Fruit fly (Drosophila melanogaster): ENCODE data around the gene CG13144.

Gene CG13144

DNA sequence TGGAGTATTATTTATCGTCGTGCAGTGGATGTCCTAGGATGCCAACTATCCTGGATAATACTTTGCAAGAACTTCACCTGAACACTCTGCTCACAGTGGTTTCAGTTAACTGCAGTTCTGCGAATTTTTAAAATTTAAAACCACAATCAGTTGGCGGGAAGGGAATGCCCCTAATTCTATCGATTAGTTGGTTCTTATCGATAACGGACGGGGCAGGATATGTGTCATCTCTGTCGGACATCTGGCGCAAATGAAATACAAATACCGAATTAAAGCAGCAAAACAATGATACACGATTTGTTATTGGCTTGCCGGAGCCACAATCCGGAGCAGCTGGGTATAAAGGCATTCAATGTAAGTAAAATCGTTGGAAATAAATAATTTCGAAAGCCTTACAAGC lies 8.2 kb downstream of the CG13144 start, which contains the start of gene Grip75:
Gene Grip75 (plus strand): TSS at position 223 of the 400 bp plus-strand sequence.
- no peak for TF ChIP-seq OdsH (GFP tag; optimal IDR thresholded peaks at IDR 0.05)
- TF ChIP-seq jim (GFP tag; optimal IDR thresholded peaks at IDR 0.05) = no peak
- no peak for TF ChIP-seq foxo (GFP tag; optimal IDR thresholded peaks at IDR 0.05)
- no peak for TF ChIP-seq Mio (GFP tag; optimal IDR thresholded peaks at IDR 0.05)
- no peak for TF ChIP-seq usp (GFP tag; optimal IDR thresholded peaks at IDR 0.05)
- no peak for TF ChIP-seq lola (GFP tag; optimal IDR thresholded peaks at IDR 0.05)
- no peak for TF ChIP-seq pan (optimal IDR thresholded peaks at IDR 0.05)
- TF ChIP-seq rgr (GFP tag; optimal IDR thresholded peaks at IDR 0.05) = no peak
- no peak for TF ChIP-seq dsf (GFP tag; optimal IDR thresholded peaks at IDR 0.05; ENCODE audit: borderline replicate concordance)
- no peak for TF ChIP-seq CG9705 (GFP tag; optimal IDR thresholded peaks at IDR 0.05)
- no peak for TF ChIP-seq Rel (GFP tag; optimal IDR thresholded peaks at IDR 0.05)
- no peak for TF ChIP-seq Rel (tag; optimal IDR thresholded peaks at IDR 0.05)
- no peak for TF ChIP-seq GATAd (GFP tag; optimal IDR thresholded peaks at IDR 0.05)

DNA sequence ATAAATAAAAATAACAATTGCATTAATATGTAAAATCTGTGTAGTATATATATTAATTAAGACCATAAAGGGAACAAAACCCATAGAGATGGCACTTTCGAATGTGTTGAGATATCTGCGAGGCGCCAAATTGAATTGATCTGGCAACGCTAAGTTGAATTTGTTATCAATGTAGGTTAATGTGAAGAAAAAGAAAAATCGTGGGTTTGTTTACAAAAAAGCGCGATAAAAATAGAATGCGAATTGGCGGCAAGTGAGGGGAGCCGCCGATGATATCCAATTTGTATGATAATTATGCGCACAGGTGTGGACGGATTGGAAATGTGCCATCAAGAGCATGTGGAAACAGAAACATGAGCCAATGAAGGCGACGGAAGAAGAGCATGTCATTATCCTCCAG lies 11.4 kb downstream of the CG13144 start:
- TF ChIP-seq h (GFP tag; optimal IDR thresholded peaks at IDR 0.05) (no peak), fru (GFP tag; optimal IDR thresholded peaks at IDR 0.05) (no peak), GATAd (GFP tag; optimal IDR thresholded peaks at IDR 0.05) (peak; percentile 73)

DNA sequence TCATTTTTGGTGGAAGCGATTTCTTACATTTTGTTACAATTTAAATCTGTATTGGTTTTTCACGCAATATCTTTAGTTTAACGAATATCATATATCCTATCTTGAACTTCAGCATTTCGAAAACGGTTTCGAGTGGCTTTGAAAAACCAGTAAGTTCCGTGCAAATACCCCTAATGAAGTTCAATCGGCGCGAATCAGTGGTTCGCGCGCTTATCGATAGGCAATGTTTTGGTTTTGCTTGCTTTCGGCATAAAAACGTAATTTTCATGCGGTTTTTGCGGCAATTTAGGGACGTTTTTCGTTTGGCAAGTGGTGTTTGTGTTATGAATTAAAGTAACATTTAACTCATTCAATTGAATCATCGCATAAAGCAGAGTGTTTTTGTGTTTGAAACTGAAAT lies 14.4 kb downstream of the CG13144 start, which contains the start of gene RluA-2:
Gene RluA-2 (plus strand): TSS at position 195 of the 400 bp plus-strand sequence.
- TF ChIP-seq br (GFP tag; optimal IDR thresholded peaks at IDR 0.05) (no peak), sv (GFP tag; optimal IDR thresholded peaks at IDR 0.05) (no peak), GATAd (GFP tag; optimal IDR thresholded peaks at IDR 0.05) (no peak), OdsH (GFP tag; optimal IDR thresholded peaks at IDR 0.05) (no peak), dsf (GFP tag; optimal IDR thresholded peaks at IDR 0.05; ENCODE audit: borderline replicate concordance) (no peak), CG9705 (GFP tag; optimal IDR thresholded peaks at IDR 0.05) (no peak), HLH106 (tag; optimal IDR thresholded peaks at IDR 0.05) (no peak)

DNA sequence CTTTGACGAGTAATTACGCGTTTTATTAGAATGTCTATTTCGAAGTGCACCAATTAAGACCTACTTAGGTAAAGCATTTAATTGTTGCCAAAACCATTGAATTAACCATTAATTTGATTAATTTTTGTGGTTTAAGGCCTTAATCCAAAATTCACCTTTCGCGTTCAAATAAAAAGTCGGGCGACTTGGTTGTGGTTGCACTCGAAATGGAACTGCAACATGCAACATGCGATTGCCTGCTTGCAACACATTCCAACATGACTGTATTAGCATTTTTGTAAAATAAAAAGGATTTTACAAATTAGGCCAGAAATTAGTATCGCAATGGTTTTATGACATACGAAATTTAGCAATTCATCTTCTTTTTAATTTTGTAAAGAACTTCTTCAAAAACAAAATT lies 16.4 kb downstream of the CG13144 start:
- TF ChIP-seq Dif (GFP tag; optimal IDR thresholded peaks at IDR 0.05; ENCODE audit: partially characterized antibody) (no peak), GATAd (GFP tag; optimal IDR thresholded peaks at IDR 0.05) (no peak), Myc (optimal IDR thresholded peaks at IDR 0.05) (no peak), Hr83 (GFP tag; optimal IDR thresholded peaks at IDR 0.05; ENCODE audit: poor library complexity, severe bottlenecking) (no peak), N (GFP tag; optimal IDR thresholded peaks at IDR 0.05) (no peak), Dfd (GFP tag; optimal IDR thresholded peaks at IDR 0.05) (no peak), Hr78 (GFP tag; optimal IDR thresholded peaks at IDR 0.05) (no peak), Rel (GFP tag; optimal IDR thresholded peaks at IDR 0.05) (no peak), Rel (tag; optimal IDR thresholded peaks at IDR 0.05) (no peak), CrebA (GFP tag; optimal IDR thresholded peaks at IDR 0.05; ENCODE audit: borderline replicate concordance) (no peak), Jra (GFP tag; optimal IDR thresholded peaks at IDR 0.05) (no peak)

DNA sequence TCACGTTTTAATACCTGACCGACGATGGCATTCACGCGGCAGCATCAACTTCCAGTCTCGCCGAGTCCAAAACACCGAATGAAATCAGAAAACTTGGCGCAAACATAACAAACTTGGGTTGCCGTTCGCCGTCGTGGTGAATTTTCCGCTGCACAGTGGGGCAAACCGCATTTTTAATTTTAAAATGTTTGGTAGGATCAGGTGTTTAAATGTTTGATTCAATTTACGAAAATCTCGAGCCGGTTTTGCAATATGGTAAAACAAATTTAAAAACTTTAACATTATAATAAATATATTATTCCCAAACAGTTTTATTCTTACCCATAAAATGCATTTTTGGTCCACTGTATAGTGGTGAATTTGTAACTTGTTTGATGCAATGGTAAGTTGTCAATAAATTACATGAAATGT lies 17.0 kb downstream of the CG13144 start, which contains the start of gene RluA-1:
Gene RluA-1 (minus strand): TSS at position 82 of the 411 bp plus-strand sequence.
- TF ChIP-seq Abd-B (GFP tag; optimal IDR thresholded peaks at IDR 0.05) = no peak
- TF ChIP-seq Dfd (GFP tag; optimal IDR thresholded peaks at IDR 0.05) = no peak
- TF ChIP-seq dsf (GFP tag; optimal IDR thresholded peaks at IDR 0.05; ENCODE audit: borderline replicate concordance) = peak; percentile 43
- peak; percentile 35 for TF ChIP-seq Hr83 (GFP tag; optimal IDR thresholded peaks at IDR 0.05; ENCODE audit: poor library complexity, severe bottlenecking)
- peak; percentile 94 for TF ChIP-seq rgr (GFP tag; optimal IDR thresholded peaks at IDR 0.05)
- TF ChIP-seq brk (GFP tag; optimal IDR thresholded peaks at IDR 0.05) = peak; percentile 84
- peak; percentile 86 for TF ChIP-seq psq (GFP tag; optimal IDR thresholded peaks at IDR 0.05)
- peak; percentile 90 for TF ChIP-seq OdsH (GFP tag; optimal IDR thresholded peaks at IDR 0.05)
- peak; percentile 26 for TF ChIP-seq Mio (GFP tag; optimal IDR thresholded peaks at IDR 0.05)
- TF ChIP-seq Hr78 (GFP tag; optimal IDR thresholded peaks at IDR 0.05) = no peak
- TF ChIP-seq CrebA (GFP tag; optimal IDR thresholded peaks at IDR 0.05; ENCODE audit: borderline replicate concordance) = no peak
- TF ChIP-seq jim (GFP tag; optimal IDR thresholded peaks at IDR 0.05) = no peak
- TF ChIP-seq GATAd (GFP tag; optimal IDR thresholded peaks at IDR 0.05) = no peak
- TF ChIP-seq woc (GFP tag; optimal IDR thresholded peaks at IDR 0.05) = peak; percentile 47
- TF ChIP-seq CG9705 (GFP tag; optimal IDR thresholded peaks at IDR 0.05) = peak; percentile 87
- TF ChIP-seq Myc (optimal IDR thresholded peaks at IDR 0.05) = no peak
- TF ChIP-seq pan (optimal IDR thresholded peaks at IDR 0.05) = no peak
- peak in 1 of 2 experiments; percentile 93 for TF ChIP-seq foxo (GFP tag; optimal IDR thresholded peaks at IDR 0.05)
- peak; percentile 74 for TF ChIP-seq Hnf4 (GFP tag; optimal IDR thresholded peaks at IDR 0.05)
- TF ChIP-seq sage (GFP tag; optimal IDR thresholded peaks at IDR 0.05) = peak; percentile 69
- TF ChIP-seq Sp1 (GFP tag; optimal IDR thresholded peaks at IDR 0.05) = peak; percentile 93
- TF ChIP-seq CG32264 (GFP tag; optimal IDR thresholded peaks at IDR 0.05) = peak; percentile 53
- peak; percentile 83 for TF ChIP-seq dmrt93B (GFP tag; optimal IDR thresholded peaks at IDR 0.05)
- peak; percentile 49 for TF ChIP-seq Rel (GFP tag; optimal IDR thresholded peaks at IDR 0.05)
- peak; percentile 86 for TF ChIP-seq Rel (tag; optimal IDR thresholded peaks at IDR 0.05)
- peak; percentile 74 for TF ChIP-seq ey (GFP tag; optimal IDR thresholded peaks at IDR 0.05)
- TF ChIP-seq tai (GFP tag; optimal IDR thresholded peaks at IDR 0.05) = peak; percentile 32
- TF ChIP-seq br (GFP tag; optimal IDR thresholded peaks at IDR 0.05) = peak; percentile 86
- peak; percentile 95 for TF ChIP-seq HLH106 (tag; optimal IDR thresholded peaks at IDR 0.05)
- TF ChIP-seq h (GFP tag; optimal IDR thresholded peaks at IDR 0.05) = peak; percentile 93
- no peak for TF ChIP-seq lola (GFP tag; optimal IDR thresholded peaks at IDR 0.05)
- TF ChIP-seq N (GFP tag; optimal IDR thresholded peaks at IDR 0.05) = no peak
- no peak for TF ChIP-seq Dif (GFP tag; optimal IDR thresholded peaks at IDR 0.05; ENCODE audit: partially characterized antibody)
- TF ChIP-seq dl (GFP tag; optimal IDR thresholded peaks at IDR 0.05; ENCODE audit: insufficient read depth in 1 of 2, partially characterized antibody in 2 of 2) = no peak
